Worm (Caenorhabditis elegans) whole organism, midembryonic: ENCODE results near the gene sgk-1.
"Not testable (repeated sequence)": the region's sequence is repeated elsewhere in the genome, so short reads cannot be mapped to it uniquely, and the experiment has no call there.

Experiments
- T22C8.4 ChIP-seq: fragments of 200-800 bp; sonication (Bioruptor generic); IDR thresholded peaks from 2 replicates; pipeline ENCODE4 v1.3.6; 2022; ENCODE audit warnings: missing genetic modification characterization, missing compliant biosample characterization
- cog-1 ChIP-seq: sonication (generic microtip); optimal IDR thresholded peaks from 2 replicates; lab custom pipeline; 2016; ENCODE audit warnings: missing genetic modification characterization, missing compliant biosample characterization
- flt-1 ChIP-seq: fragments of 200-800 bp; sonication (Bioruptor generic); IDR thresholded peaks from 2 replicates; pipeline ENCODE4 v1.3.6; 2022; ENCODE audit warnings: missing genetic modification characterization, missing compliant biosample characterization
- klf-2 ChIP-seq: fragments of 200-800 bp; sonication (Bioruptor generic); conservative IDR thresholded peaks from 2 replicates; pipeline ENCODE4 v1.3.6; 2022; ENCODE audit warnings: missing genetic modification reagents, missing genetic modification characterization, missing compliant biosample characterization
- med-1 ChIP-seq: sonication (generic microtip); optimal IDR thresholded peaks from 2 replicates; lab custom pipeline; 2017; ENCODE audit warnings: missing genetic modification characterization, mild to moderate bottlenecking, missing compliant biosample characterization, antibody characterized with exemption, missing genetic modification reagents; ENCODE audit not compliant: insufficient read depth
- ref-1 ChIP-seq: fragments of 200-800 bp; sonication (Bioruptor generic); conservative IDR thresholded peaks from 2 replicates; pipeline ENCODE4 v1.3.6; 2022; ENCODE audit warnings: missing genetic modification reagents, missing genetic modification characterization, missing compliant biosample characterization
- tab-1 ChIP-seq: fragments of 200-800 bp; sonication (Bioruptor generic); IDR thresholded peaks from 2 replicates; pipeline ENCODE4 v1.3.6; 2022; ENCODE audit warnings: missing genetic modification characterization, missing compliant biosample characterization
- ztf-23 ChIP-seq: fragments of 200-800 bp; sonication (Bioruptor generic); IDR thresholded peaks from 2 replicates; pipeline ENCODE4 v1.3.6; 2022; ENCODE audit warnings: missing genetic modification reagents, missing genetic modification characterization, missing compliant biosample characterization
- ztf-29 ChIP-seq: fragments of 200-800 bp; sonication (Bioruptor generic); IDR thresholded peaks from 2 replicates; pipeline ENCODE4 v1.3.6; 2022; ENCODE audit warnings: missing genetic modification reagents, missing genetic modification characterization, missing compliant biosample characterization

sgk-1 gene

DNA sequence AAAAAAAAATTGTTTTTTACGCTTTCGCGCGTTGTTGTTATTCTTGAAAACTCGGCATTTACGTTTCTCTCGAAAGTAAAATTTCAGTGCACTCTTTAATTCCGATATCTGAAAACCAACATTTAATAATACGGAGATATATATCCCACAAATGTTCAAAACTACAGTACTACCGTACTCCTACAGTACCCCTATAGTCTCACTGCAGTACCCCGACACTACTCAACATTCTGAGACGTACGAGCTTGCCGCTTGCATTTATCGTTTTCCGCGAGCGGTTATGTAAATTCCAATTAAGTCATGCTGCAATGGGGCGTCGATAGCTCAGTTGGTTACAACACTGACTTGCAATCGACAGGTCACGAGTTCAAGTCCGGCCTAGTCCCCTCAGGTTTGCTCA, 48.8 kb downstream of the sgk-1 start, which contains the start of gene F23A7.8:
Gene F23A7.8, plus strand, starts transcription at position 301 of the 400 bp plus-strand sequence.
- TF ChIP-seq ref-1 (GFP tag; lab: Robert Waterston, UW); tab-1 (GFP tag; lab: Robert Waterston, UW); med-1: not testable (repeated sequence)

DNA sequence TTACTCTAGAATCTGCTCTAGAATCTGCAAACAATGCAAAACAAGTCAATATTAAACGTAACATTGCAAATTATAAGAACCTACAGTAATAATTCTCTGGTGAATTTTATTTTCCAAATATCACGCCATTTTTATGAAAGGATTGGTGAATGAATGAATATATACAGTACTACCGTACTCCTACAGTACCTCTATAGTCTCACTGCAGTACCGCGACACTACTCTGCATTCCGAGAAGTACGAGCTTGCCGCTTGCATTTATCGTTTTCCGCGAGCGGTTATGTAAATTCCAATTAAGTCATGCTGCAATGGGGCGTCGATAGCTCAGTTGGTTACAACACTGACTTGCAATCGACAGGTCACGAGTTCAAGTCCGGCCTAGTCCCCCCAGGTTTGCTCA, 49.6 kb downstream of the sgk-1 start, which contains the start of gene F23A7.4:
Gene F23A7.4, plus strand, starts transcription at position 301 of the 400 bp plus-strand sequence.
- TF ChIP-seq med-1; ztf-23 (GFP tag; lab: Robert Waterston, UW); tab-1 (GFP tag; lab: Robert Waterston, UW): not testable (repeated sequence)

DNA sequence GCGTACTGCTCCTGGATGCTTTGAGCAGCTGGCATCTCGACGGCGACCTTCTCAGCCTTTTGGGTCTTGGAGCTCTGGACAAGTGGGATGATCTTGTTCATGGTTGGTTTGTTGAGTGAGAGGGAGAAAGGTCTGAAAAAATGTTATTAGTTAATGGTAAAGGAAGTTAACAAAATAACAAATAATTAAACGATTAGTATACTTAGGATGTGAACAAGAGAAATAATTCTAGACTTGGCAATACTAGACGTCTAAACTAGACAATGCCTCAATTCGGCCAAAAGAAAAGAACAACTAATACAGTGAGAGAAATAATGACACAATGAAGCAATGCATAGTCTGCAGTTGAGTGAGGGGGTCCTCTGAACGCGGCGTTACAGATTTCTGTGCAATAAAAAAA, 51.4 kb downstream of the sgk-1 start, which contains the start of gene R11.4:
Gene R11.4, minus strand, starts transcription at position 101 of the 400 bp plus-strand sequence.
- TF ChIP-seq tab-1 (GFP tag; lab: Robert Waterston, UW): no peak
- no peak for TF ChIP-seq cog-1
- no peak for TF ChIP-seq ref-1 (GFP tag; lab: Robert Waterston, UW)
- TF ChIP-seq T22C8.4 (GFP tag; lab: Robert Waterston, UW): no peak
- no peak for TF ChIP-seq ztf-23 (GFP tag; lab: Robert Waterston, UW)
- TF ChIP-seq med-1: no peak
- TF ChIP-seq flt-1 (GFP tag; lab: Robert Waterston, UW): no peak
- TF ChIP-seq klf-2 (GFP tag; lab: Robert Waterston, UW): no peak
- TF ChIP-seq ztf-29 (GFP tag; lab: Robert Waterston, UW): no peak

DNA sequence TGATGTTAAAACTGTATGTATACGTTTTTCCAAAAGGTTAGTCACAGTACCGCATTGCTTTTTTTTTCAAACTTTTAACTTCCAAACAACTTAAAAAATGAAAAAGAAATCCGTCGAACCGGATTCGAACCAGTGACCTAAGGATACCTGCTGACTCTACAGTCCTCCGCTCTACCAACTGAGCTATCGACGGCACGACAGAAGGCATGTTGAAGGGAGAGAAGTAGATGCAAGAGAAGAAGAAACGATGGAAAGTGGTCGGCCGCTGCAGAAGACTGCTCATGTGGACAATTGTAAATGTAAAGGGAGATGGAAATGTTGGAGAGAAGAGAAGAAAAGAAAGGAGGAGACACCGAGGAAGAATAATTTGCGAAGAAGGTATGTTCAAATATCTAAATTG, 52.3 kb downstream of the sgk-1 start:
- TF ChIP-seq ref-1 (GFP tag; lab: Robert Waterston, UW) (peak; percentile 85), tab-1 (GFP tag; lab: Robert Waterston, UW) (peak; percentile 93), ztf-23 (GFP tag; lab: Robert Waterston, UW) (peak; percentile 94), klf-2 (GFP tag; lab: Robert Waterston, UW) (peak; percentile 95), ztf-29 (GFP tag; lab: Robert Waterston, UW) (peak; percentile 90), T22C8.4 (GFP tag; lab: Robert Waterston, UW) (peak; percentile 88), cog-1 (peak; percentile 57), flt-1 (GFP tag; lab: Robert Waterston, UW) (peak; percentile 96), med-1 (peak; percentile 77)

DNA sequence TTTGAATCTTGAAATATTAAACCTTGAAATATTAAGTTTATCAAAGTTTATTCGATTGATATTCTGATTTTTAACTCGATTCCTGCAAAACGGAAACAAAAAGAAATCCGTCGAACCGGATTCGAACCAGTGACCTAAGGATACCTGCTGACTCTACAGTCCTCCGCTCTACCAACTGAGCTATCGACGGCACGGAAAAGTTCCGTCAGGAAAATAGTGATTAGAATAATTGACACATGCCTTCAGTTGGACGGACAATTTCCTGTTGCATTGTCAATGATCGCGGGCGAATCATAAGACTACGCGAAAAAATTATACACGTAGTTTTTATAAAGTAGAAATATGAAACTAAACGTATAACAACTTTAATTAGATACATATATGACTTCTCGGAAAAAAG, 52.8 kb downstream of the sgk-1 start:
- TF ChIP-seq cog-1: no peak
- no peak for TF ChIP-seq med-1

DNA sequence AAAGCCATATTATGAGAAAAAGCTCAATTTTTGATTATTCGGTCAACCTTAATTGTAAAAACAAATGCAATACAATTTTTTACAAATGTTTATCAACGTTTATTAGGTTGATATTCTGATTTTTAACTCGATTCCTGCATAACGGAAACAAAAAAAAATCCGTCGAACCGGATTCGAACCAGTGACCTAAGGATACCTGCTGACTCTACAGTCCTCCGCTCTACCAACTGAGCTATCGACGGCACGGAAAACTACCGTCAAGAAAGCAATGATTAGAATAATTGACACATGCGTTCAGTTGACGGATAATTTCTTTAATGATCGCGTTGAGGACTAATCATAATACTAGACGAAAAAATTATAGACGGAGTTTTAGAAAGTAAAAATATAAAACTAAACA, 53.3 kb downstream of the sgk-1 start:
- TF ChIP-seq flt-1 (GFP tag; lab: Robert Waterston, UW) (no peak), ztf-23 (GFP tag; lab: Robert Waterston, UW) (no peak), cog-1 (no peak), klf-2 (GFP tag; lab: Robert Waterston, UW) (no peak), med-1 (no peak), T22C8.4 (GFP tag; lab: Robert Waterston, UW) (no peak), ztf-29 (GFP tag; lab: Robert Waterston, UW) (no peak), ref-1 (GFP tag; lab: Robert Waterston, UW) (no peak), tab-1 (GFP tag; lab: Robert Waterston, UW) (no peak)

DNA sequence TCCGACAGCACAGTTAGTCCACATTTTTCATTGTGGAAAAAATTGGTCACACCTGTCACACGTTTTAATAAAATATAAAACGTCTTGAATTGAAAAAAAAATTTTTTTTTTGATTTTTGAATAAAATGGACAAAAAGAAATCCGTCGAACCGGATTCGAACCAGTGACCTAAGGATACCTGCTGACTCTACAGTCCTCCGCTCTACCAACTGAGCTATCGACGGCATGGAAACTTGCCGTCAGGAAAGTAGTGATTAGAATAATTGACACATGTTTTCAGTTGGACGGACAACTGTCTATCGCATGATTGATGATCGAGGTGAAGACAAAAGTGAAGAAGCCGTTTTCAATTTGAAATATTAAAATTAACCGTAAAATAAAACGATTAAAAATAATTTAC, 53.8 kb downstream of the sgk-1 start:
- TF ChIP-seq med-1 (no peak), ref-1 (GFP tag; lab: Robert Waterston, UW) (no peak), flt-1 (GFP tag; lab: Robert Waterston, UW) (no peak), T22C8.4 (GFP tag; lab: Robert Waterston, UW) (no peak), ztf-23 (GFP tag; lab: Robert Waterston, UW) (no peak), tab-1 (GFP tag; lab: Robert Waterston, UW) (no peak), ztf-29 (GFP tag; lab: Robert Waterston, UW) (no peak), cog-1 (no peak), klf-2 (GFP tag; lab: Robert Waterston, UW) (no peak)

DNA sequence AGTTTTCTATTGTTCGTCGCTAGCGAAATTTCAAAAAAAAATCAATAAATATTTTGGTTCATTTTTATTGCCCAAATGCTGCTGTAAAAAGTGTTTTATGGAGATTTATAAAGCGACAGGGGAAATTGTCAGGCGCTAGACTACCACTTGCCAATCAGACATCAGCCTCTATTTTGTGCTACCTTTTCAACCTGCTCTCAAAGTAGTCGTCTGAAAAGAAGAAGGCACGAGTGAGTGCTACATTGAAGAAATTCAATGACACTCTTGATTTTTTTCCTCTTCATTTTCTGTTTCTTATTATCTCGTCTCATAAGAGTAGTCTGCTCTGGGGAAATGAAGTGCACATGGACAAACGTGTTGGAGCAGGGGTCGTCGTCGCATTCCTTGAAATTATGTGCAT, 56.0 kb downstream of the sgk-1 start:
- TF ChIP-seq T22C8.4 (GFP tag; lab: Robert Waterston, UW): peak; percentile 78
- peak; percentile 65 for TF ChIP-seq cog-1
- no peak for TF ChIP-seq klf-2 (GFP tag; lab: Robert Waterston, UW)
- no peak for TF ChIP-seq ref-1 (GFP tag; lab: Robert Waterston, UW)
- TF ChIP-seq tab-1 (GFP tag; lab: Robert Waterston, UW): no peak
- TF ChIP-seq ztf-29 (GFP tag; lab: Robert Waterston, UW): no peak
- TF ChIP-seq flt-1 (GFP tag; lab: Robert Waterston, UW): no peak
